Fruit fly (Drosophila melanogaster): ENCODE data around the gene CG6980.

DNA sequence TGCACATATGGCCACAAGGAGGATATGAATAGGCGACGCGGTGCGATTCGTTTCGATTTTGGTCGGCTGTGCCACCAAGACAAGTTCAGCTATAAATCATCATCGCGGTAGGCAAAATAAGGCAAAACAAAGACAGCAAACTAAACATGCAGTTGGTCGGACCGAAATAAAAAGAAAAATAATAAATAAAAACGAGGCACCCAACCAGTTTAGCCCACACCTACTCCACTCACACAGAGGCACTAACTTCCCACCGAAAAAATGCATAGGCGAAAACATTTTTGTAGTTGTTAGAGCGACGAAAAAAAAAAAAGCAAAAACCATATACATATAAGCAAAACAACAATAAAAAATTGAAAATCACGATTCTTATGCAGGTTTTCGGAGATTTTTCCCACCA is 40.7 kb upstream of the CG6980 start:
- TF ChIP-seq pan (optimal IDR thresholded peaks at IDR 0.05), result no peak
- no peak for TF ChIP-seq pan (GFP tag; optimal IDR thresholded peaks at IDR 0.05 in 1 of 2, IDR thresholded peaks at IDR 0.05 in 1 of 2)
- TF ChIP-seq usp (GFP tag; optimal IDR thresholded peaks at IDR 0.05), result no peak
- no peak for TF ChIP-seq CG15601 (tag; optimal IDR thresholded peaks at IDR 0.05)
- TF ChIP-seq CG6813 (GFP tag; optimal IDR thresholded peaks at IDR 0.05), result no peak
- TF ChIP-seq CG13287 (GFP tag; IDR thresholded peaks at IDR 0.05; ENCODE audit: partially characterized antibody), result no peak
- no peak for TF ChIP-seq CG3847 (GFP tag; IDR thresholded peaks at IDR 0.05)
- TF ChIP-seq Fer2 (tag; optimal IDR thresholded peaks at IDR 0.05), result no peak
- TF ChIP-seq CG4328 (GFP tag; optimal IDR thresholded peaks at IDR 0.05), result no peak
- TF ChIP-seq CG6765 (GFP tag; optimal IDR thresholded peaks at IDR 0.05), result no peak
- TF ChIP-seq abd-A (tag; optimal IDR thresholded peaks at IDR 0.05), result no peak
- TF ChIP-seq grau (tag; optimal IDR thresholded peaks at IDR 0.05), result no peak
- TF ChIP-seq CG8089 (GFP tag; optimal IDR thresholded peaks at IDR 0.05), result no peak
- no peak for TF ChIP-seq Optix (GFP tag; IDR thresholded peaks at IDR 0.05)

Measured in whole organism, embryonic.